Worm (Caenorhabditis elegans) whole organism, L1 larva: ENCODE measurements around the gene nhr-88.

Source experiments
- egl-13 ChIP-seq: sonication (generic microtip); optimal IDR thresholded peaks from 2 replicates; lab custom pipeline; 2016; ENCODE audit warnings: missing genotype, missing genetic modification reagents, missing genetic modification characterization, missing compliant biosample characterization
- fos-1 ChIP-seq: fragments of 150-350 bp; optimal IDR thresholded peaks from 2 replicates; lab custom pipeline; 2014; ENCODE audit warnings: missing biosample characterization, missing genetic modification characterization
- lin-13 ChIP-seq: fragments of 150-350 bp; optimal IDR thresholded peaks from 2 replicates; lab custom pipeline; 2014; ENCODE audit warnings: missing biosample characterization, missing genetic modification reagents, missing genetic modification characterization
- nhr-77 ChIP-seq: fragments of 150-350 bp; optimal IDR thresholded peaks from 2 replicates; lab custom pipeline; 2014; ENCODE audit warnings: missing biosample characterization, missing genetic modification characterization
- snpc-4 ChIP-seq: fragments of 150-350 bp; optimal IDR thresholded peaks from 2 replicates; lab custom pipeline; 2014; ENCODE audit warnings: missing biosample characterization, missing genetic modification characterization

ce11 chrII:2946438-2946837, 30.0 kb upstream of the nhr-88 start, which contains the start of gene srw-79:
- TF ChIP-seq lin-13 (GFP tag; lab: Kevin White, UChicago) = no peak
- TF ChIP-seq nhr-77 (tag; lab: Kevin White, UChicago) = no peak
- no peak for TF ChIP-seq snpc-4 (tag; lab: Kevin White, UChicago)
- TF ChIP-seq fos-1 (tag; lab: Kevin White, UChicago) = no peak
- TF ChIP-seq egl-13 = no peak
